Fruit fly (Drosophila melanogaster) whole organism, embryonic: ENCODE measurements around the gene SKIP.

ENCODE experiments used
- CG11398 ChIP-seq: fragments of 200-800 bp; sonication (Bioruptor generic); optimal IDR thresholded peaks from 2 replicates; lab custom pipeline; 2016; ENCODE audit warnings: missing biosample characterization, missing genetic modification characterization
- CG12769 ChIP-seq: fragments of 200-800 bp; sonication (Bioruptor generic); optimal IDR thresholded peaks from 2 replicates; lab custom pipeline; 2019; ENCODE audit warnings: missing biosample characterization, mild to moderate bottlenecking, missing genetic modification characterization, moderate library complexity
- CG16813 ChIP-seq: fragments of 200-800 bp; sonication (Bioruptor generic); IDR thresholded peaks from 3 replicates; pipeline ENCODE4 v1.3.6; 2022; ENCODE audit warnings: missing biosample characterization, missing genetic modification characterization; ENCODE audit not compliant: partially characterized antibody
- CG18262 ChIP-seq: fragments of 200-800 bp; optimal IDR thresholded peaks from 3 replicates; lab custom pipeline; 2019; ENCODE audit warnings: missing biosample characterization, mild to moderate bottlenecking, missing genetic modification characterization, moderate library complexity
- CG1832 ChIP-seq: fragments of 200-800 bp; sonication (Bioruptor generic); optimal IDR thresholded peaks from 2 replicates; lab custom pipeline; 2017; ENCODE audit warnings: missing biosample characterization, mild to moderate bottlenecking, missing genetic modification characterization, inconsistent platforms
- CG3838 ChIP-seq: fragments of 200-800 bp; sonication (Bioruptor generic); optimal IDR thresholded peaks from 3 replicates; lab custom pipeline; 2016; ENCODE audit warnings: missing biosample characterization, missing genetic modification characterization
- CG5180 ChIP-seq: fragments of 200-800 bp; sonication (Bioruptor generic); optimal IDR thresholded peaks from 3 replicates; lab custom pipeline; 2017; ENCODE audit warnings: missing biosample characterization, missing genetic modification characterization, mild to moderate bottlenecking, moderate library complexity, missing genetic modification reagents
- CG6175 ChIP-seq: fragments of 200-800 bp; sonication (Bioruptor generic); IDR thresholded peaks from 3 replicates; pipeline ENCODE4 v1.3.6; 2022; ENCODE audit warnings: missing biosample characterization, missing genetic modification characterization
- Camta ChIP-seq: fragments of 200-800 bp; sonication (Bioruptor generic); optimal IDR thresholded peaks from 2 replicates; lab custom pipeline; 2016; ENCODE audit warnings: missing biosample characterization, missing genetic modification characterization
- Dip3 ChIP-seq: fragments of 200-800 bp; sonication (Bioruptor generic); optimal IDR thresholded peaks from 3 replicates; lab custom pipeline; 2016; ENCODE audit warnings: missing biosample characterization, missing genetic modification characterization
- Dll ChIP-seq: fragments of 200-800 bp; sonication (Bioruptor generic); IDR thresholded peaks from 4 replicates; pipeline ENCODE4 v1.3.6; 2022; ENCODE audit warnings: missing biosample characterization, missing genetic modification characterization; ENCODE audit not compliant: partially characterized antibody
- Fer3 ChIP-seq: fragments of 200-800 bp; sonication (Bioruptor generic); optimal IDR thresholded peaks from 2 replicates; lab custom pipeline; 2018; ENCODE audit warnings: missing biosample characterization, mild to moderate bottlenecking, missing genetic modification characterization, moderate library complexity
- Med ChIP-seq: fragments of 200-800 bp; sonication (Bioruptor generic); peaks from one replicate; lab custom pipeline; 2016; ENCODE audit warnings: missing biosample characterization, missing genetic modification characterization, mild to moderate bottlenecking, inconsistent platforms, moderate library complexity
- Taf1 ChIP-seq: fragments of 200-800 bp; sonication (Bioruptor generic); IDR thresholded peaks from 2 replicates; pipeline ENCODE4 v1.3.6; 2022; ENCODE audit warnings: missing biosample characterization, missing genetic modification characterization
- abd-A ChIP-seq: fragments of 200-800 bp; sonication (Bioruptor generic); optimal IDR thresholded peaks from 3 replicates; lab custom pipeline; 2019; ENCODE audit warnings: missing biosample characterization, mild to moderate bottlenecking, missing genetic modification characterization, moderate library complexity
- bigmax ChIP-seq: fragments of 200-800 bp; sonication (Bioruptor generic); optimal IDR thresholded peaks from 2 replicates; lab custom pipeline; 2018; ENCODE audit warnings: missing biosample characterization, mild to moderate bottlenecking, missing genetic modification characterization
- cas ChIP-seq: fragments of 200-800 bp; sonication (Bioruptor generic); IDR thresholded peaks from 2 replicates; pipeline ENCODE4 v1.3.6; 2022; ENCODE audit warnings: missing biosample characterization, missing genetic modification characterization
- chinmo ChIP-seq: fragments of 200-800 bp; sonication (Bioruptor generic); IDR thresholded peaks from 4 replicates; pipeline ENCODE4 v1.3.6; 2022; ENCODE audit warnings: missing biosample characterization, missing genetic modification characterization; ENCODE audit not compliant: partially characterized antibody
- chm ChIP-seq: fragments of 200-800 bp; sonication (Bioruptor generic); IDR thresholded peaks from 2 replicates; pipeline ENCODE4 v1.3.6; 2022; ENCODE audit warnings: missing biosample characterization, missing genetic modification characterization
- ci ChIP-seq: fragments of 200-800 bp; sonication (Bioruptor generic); IDR thresholded peaks from 3 replicates; pipeline ENCODE4 v1.3.6; 2022; ENCODE audit warnings: missing biosample characterization, missing genetic modification characterization
- crol ChIP-seq: fragments of 200-800 bp; sonication (Bioruptor generic); IDR thresholded peaks from 2 replicates; pipeline ENCODE4 v1.3.6; 2022; ENCODE audit warnings: missing biosample characterization, missing genetic modification characterization
- dati ChIP-seq: fragments of 200-800 bp; sonication (Bioruptor generic); IDR thresholded peaks from 2 replicates; pipeline ENCODE4 v1.3.6; 2022; ENCODE audit warnings: missing biosample characterization, missing genetic modification characterization
- dmrt11E ChIP-seq: fragments of 200-800 bp; sonication (Bioruptor generic); optimal IDR thresholded peaks from 3 replicates; lab custom pipeline; 2018; ENCODE audit warnings: missing biosample characterization, mild to moderate bottlenecking, missing genetic modification characterization, moderate library complexity
- eve ChIP-seq, 2 experiments: fragments of >200 bp; optimal IDR thresholded peaks; 2 replicates each; lab custom pipeline; 2017; ENCODE audit warnings: missing biosample characterization in 2 of 2, missing genetic modification characterization in 2 of 2
- gsb-n ChIP-seq: fragments of 200-800 bp; sonication (Bioruptor generic); optimal IDR thresholded peaks from 3 replicates; lab custom pipeline; 2018; ENCODE audit warnings: missing biosample characterization, mild to moderate bottlenecking, missing genetic modification characterization
- ken ChIP-seq: fragments of 200-800 bp; sonication (Bioruptor generic); IDR thresholded peaks from 3 replicates; pipeline ENCODE4 v1.3.6; 2022; ENCODE audit warnings: missing biosample characterization, missing genetic modification characterization
- kni ChIP-seq: fragments of 200-800 bp; sonication (Bioruptor generic); optimal IDR thresholded peaks from 3 replicates; lab custom pipeline; 2017; ENCODE audit warnings: mild to moderate bottlenecking, missing biosample characterization, missing genetic modification reagents, missing genetic modification characterization
- nerfin-2 ChIP-seq: fragments of 200-800 bp; sonication (Bioruptor generic); IDR thresholded peaks from 2 replicates; pipeline ENCODE4 v1.3.6; 2022; ENCODE audit warnings: missing biosample characterization, missing genetic modification characterization; ENCODE audit not compliant: partially characterized antibody
- oc ChIP-seq: fragments of 200-800 bp; sonication (Bioruptor generic); optimal IDR thresholded peaks from 2 replicates; lab custom pipeline; 2018; ENCODE audit warnings: missing biosample characterization, mild to moderate bottlenecking, missing genetic modification characterization, moderate library complexity
- onecut ChIP-seq: fragments of 200-800 bp; sonication (Bioruptor generic); IDR thresholded peaks from 2 replicates; pipeline ENCODE4 v1.3.6; 2022; ENCODE audit warnings: missing biosample characterization, missing genetic modification characterization
- otp ChIP-seq: fragments of 200-800 bp; sonication (Bioruptor generic); IDR thresholded peaks from 3 replicates; pipeline ENCODE4, ENCODE4 v1.3.6; 2022; ENCODE audit warnings: missing biosample characterization, missing genetic modification characterization
- sd ChIP-seq: fragments of 200-800 bp; sonication (Bioruptor generic); optimal IDR thresholded peaks from 3 replicates; lab custom pipeline; 2018; ENCODE audit warnings: missing biosample characterization, mild to moderate bottlenecking, missing genetic modification characterization, moderate library complexity
- so ChIP-seq: fragments of 200-800 bp; sonication (Bioruptor generic); IDR thresholded peaks from 3 replicates; pipeline ENCODE4 v1.3.6; 2022; ENCODE audit warnings: missing biosample characterization, missing genetic modification characterization
- sr ChIP-seq: fragments of 200-800 bp; sonication (Bioruptor generic); IDR thresholded peaks from 3 replicates; pipeline ENCODE4 v1.3.6; 2022; ENCODE audit warnings: missing biosample characterization, missing genetic modification characterization
- tin ChIP-seq: fragments of 200-800 bp; sonication (Bioruptor generic); optimal IDR thresholded peaks from 3 replicates; lab custom pipeline; 2016; ENCODE audit warnings: missing biosample characterization, missing genetic modification characterization
- vvl ChIP-seq: fragments of 200-800 bp; sonication (Bioruptor generic); IDR thresholded peaks from 2 replicates; pipeline ENCODE4 v1.3.6; 2022; ENCODE audit warnings: missing biosample characterization, missing genetic modification characterization
- zen2 ChIP-seq: fragments of 200-800 bp; sonication (Bioruptor generic); IDR thresholded peaks from 3 replicates; pipeline ENCODE4 v1.3.6; 2022; ENCODE audit warnings: missing biosample characterization, missing genetic modification characterization; ENCODE audit not compliant: partially characterized antibody

The SKIP gene

DNA sequence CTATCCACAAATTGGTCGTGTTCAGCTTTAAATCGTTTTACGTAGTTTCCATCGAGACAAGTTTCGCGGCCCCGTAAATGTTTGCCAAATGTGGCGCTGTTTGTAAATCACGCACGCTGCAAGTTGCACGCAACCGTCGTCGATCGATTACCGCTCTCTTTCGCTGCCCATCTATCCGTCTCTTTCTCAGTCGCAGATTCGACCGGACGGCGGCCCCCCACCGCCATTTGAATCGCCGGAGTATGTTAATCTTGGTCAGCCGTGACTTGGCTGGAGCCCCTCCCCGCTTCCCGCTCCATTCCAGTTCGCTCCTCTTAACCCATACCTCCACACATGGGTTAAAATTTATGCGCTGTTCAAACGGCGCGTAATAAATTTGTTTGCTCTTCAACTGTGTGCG lies 65.3 kb downstream of the SKIP start:
- TF ChIP-seq sr (0 out of 3 replicates have a peak, but pooled peaks have one; percentile 6), CG18262 (tag; lab: Kevin White, UChicago) (no peak), CG1832 (GFP tag; lab: Kevin White, UChicago) (peak; percentile 33), abd-A (tag; lab: Kevin White, UChicago) (peak; percentile 62), CG6175 (GFP tag; lab: Robert Waterston, UW) (peak; percentile 56; the same call in 1 of the 3 replicates), crol (GFP tag; lab: Robert Waterston, UW) (peak; percentile 86), cas (GFP tag; lab: Robert Waterston, UW) (no peak), Med (GFP tag; lab: Kevin White, UChicago) (peak; percentile 48), zen2 (0 out of 3 replicates have a peak, but pooled peaks have one; percentile 25), tin (GFP tag; lab: Kevin White, UChicago) (no peak), vvl (GFP tag; lab: Robert Waterston, UW) (peak; percentile 87), ci (GFP tag; lab: Robert Waterston, UW) (peak; percentile 15; the same call in 1 of the 3 replicates), CG16813 (GFP tag; lab: Robert Waterston, UW) (0 out of 3 replicates have a peak, but pooled peaks have one; percentile 41), CG5180 (peak; percentile 54), Taf1 (GFP tag; lab: Robert Waterston, UW) (no peak), Dip3 (GFP tag; lab: Kevin White, UChicago) (no peak), onecut (0 out of 2 replicates have a peak, but pooled peaks have one; percentile 19), nerfin-2 (GFP tag; lab: Robert Waterston, UW) (0 out of 2 replicates have a peak, but pooled peaks have one; percentile 32), kni (GFP tag; lab: Kevin White, UChicago) (peak; percentile 67), Dll (0 out of 4 replicates have a peak, but pooled peaks have one; percentile 20), ken (GFP tag; lab: Robert Waterston, UW) (0 out of 3 replicates have a peak, but pooled peaks have one; percentile 13), otp (GFP tag; lab: Robert Waterston, UW) (0 out of 3 replicates have a peak, but pooled peaks have one; percentile 44), gsb-n (tag; lab: Kevin White, UChicago) (peak; percentile 28), chm (GFP tag; lab: Robert Waterston, UW) (0 out of 2 replicates have a peak, but pooled peaks have one; percentile 29), chinmo (GFP tag; lab: Robert Waterston, UW) (0 out of 4 replicates have a peak, but pooled peaks have one; percentile 35), CG12769 (tag; lab: Kevin White, UChicago) (peak; percentile 34), so (GFP tag; lab: Robert Waterston, UW) (0 out of 3 replicates have a peak, but pooled peaks have one; percentile 40), sd (tag; lab: Kevin White, UChicago) (peak; percentile 56), dati (GFP tag; lab: Robert Waterston, UW) (no peak), oc (peak; percentile 46)
- TF ChIP-seq, all 482 proteins: peak for 24

DNA sequence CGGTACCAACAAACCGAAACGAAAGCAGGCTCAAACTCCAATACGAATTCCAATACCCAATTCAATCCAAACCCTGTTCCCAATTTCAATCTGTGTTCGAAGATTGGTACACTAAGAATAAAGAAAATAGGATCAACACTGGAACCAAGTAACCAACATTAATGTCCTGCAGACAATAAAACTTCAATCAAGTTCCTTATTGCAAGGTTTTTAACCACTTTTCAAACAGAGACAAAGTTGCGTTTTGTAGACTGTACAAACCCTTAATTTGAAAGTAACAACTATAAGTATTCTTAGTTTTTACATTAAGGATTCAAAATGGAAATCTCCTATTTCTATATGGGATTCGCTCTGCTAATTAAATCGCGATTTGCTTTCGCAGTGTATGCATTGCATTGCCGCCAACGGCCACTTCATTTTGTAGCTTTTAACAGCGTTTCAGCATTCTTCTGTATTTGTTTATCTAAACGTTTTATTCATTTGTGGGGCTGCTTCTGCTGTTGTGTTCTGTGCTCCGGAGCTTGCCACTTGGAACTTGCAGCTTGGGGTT lies 65.8 kb downstream of the SKIP start:
- TF ChIP-seq dmrt11E (tag; lab: Kevin White, UChicago) (no peak), eve (GFP tag; optimal IDR thresholded peaks at IDR 0.05; lab: Kevin White, UChicago) (peak in 1 of 2 experiments; percentile 27), CG1832 (GFP tag; lab: Kevin White, UChicago) (no peak), Camta (GFP tag; lab: Kevin White, UChicago) (no peak), Fer3 (tag; lab: Kevin White, UChicago) (no peak), CG11398 (no peak), bigmax (GFP tag; lab: Kevin White, UChicago) (no peak), CG3838 (GFP tag; lab: Kevin White, UChicago) (no peak)
